1 fruit fly cellular context compared by ENCODE assay signal in the genomic region with DNA sequence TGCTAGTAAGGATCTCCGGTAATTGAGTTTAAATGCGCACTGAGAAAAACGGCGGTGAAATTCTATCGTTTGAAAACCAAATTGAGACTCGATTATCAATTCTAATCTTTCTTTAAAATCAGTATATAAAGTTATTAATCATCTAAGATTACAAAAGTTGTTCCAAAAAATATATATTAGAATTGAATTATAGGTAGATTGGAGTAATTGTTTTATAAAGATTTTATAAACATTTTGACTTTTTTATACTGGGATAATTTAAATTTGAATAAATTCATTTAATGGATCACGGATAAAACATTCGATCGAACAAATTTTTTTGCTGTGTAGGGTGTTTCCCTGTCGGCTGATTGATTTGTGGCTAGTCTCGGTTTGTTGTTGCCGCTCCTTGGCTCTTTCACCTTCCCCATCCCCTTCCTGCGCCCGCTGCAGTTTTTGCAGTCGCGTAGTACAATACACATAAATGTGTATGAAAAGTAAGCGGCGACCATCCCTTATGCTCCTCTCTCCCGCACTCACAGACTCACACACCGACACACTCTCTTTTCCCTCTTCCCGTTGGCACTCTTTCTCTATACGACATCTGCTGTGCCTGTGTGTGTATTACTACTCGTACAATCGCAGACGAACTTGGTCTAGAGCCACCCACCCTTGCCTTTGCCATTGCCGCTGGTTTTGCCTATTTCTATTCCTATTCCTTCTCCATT.
TF ChIP-seq lines count a peak whose summit lies in the region.

No protein-coding gene starts in this region.

TF ChIP-seq in whole organism, embryonic, 481 proteins besides CTCF, POLR2A, EP300 and RAD21 (continued from another document and continues in another):
- TF ChIP-seq E2f1 (GFP tag; IDR thresholded peaks at IDR 0.05; lab: Robert Waterston, UW) (peak; percentile 70), CG14965 (GFP tag; optimal IDR thresholded peaks at IDR 0.05; lab: Kevin White, UChicago; ENCODE audit: borderline replicate concordance) (no peak), Hr51 (GFP tag; optimal IDR thresholded peaks at IDR 0.05; lab: Kevin White, UChicago) (peak; percentile 11 to 84), CG9932 (GFP tag; IDR thresholded peaks at IDR 0.05; lab: Robert Waterston, UW) (peak; percentile 31; the same call in 1 of the 2 replicates), CG9727 (GFP tag; optimal IDR thresholded peaks at IDR 0.05; lab: Kevin White, UChicago) (peak; percentile 94), CG12219 (GFP tag; optimal IDR thresholded peaks at IDR 0.05; lab: Kevin White, UChicago) (peak; percentile 29), br (optimal IDR thresholded peaks at IDR 0.05; lab: Kevin White, UChicago) (no peak), CG6254 (GFP tag; optimal IDR thresholded peaks at IDR 0.05; lab: Kevin White, UChicago) (peak; percentile 33), cg (GFP tag; optimal IDR thresholded peaks at IDR 0.05; lab: Kevin White, UChicago) (peak; percentile 79), klu (GFP tag; IDR thresholded peaks at IDR 0.05; lab: Robert Waterston, UW) (peak; percentile 7; the same call in 1 of the 2 replicates), h (optimal IDR thresholded peaks at IDR 0.05; lab: Kevin White, UChicago) (no peak), Fer1 (GFP tag; optimal IDR thresholded peaks at IDR 0.05; lab: Kevin White, UChicago) (peak; percentile 55), TFAM (GFP tag; optimal IDR thresholded peaks at IDR 0.05; lab: Kevin White, UChicago) (no peak), cwo (GFP tag; optimal IDR thresholded peaks at IDR 0.05; lab: Kevin White, UChicago) (peak; percentile 52), row (GFP tag; IDR thresholded peaks at IDR 0.05; lab: Robert Waterston, UW) (peak; percentile 69), mam (GFP tag; optimal IDR thresholded peaks at IDR 0.05; lab: Kevin White, UChicago) (no peak), so (GFP tag; IDR thresholded peaks at IDR 0.05; lab: Robert Waterston, UW) (no peak; the same call in 2 of the 3 replicates), CG8765 (GFP tag; IDR thresholded peaks at IDR 0.05; lab: Robert Waterston, UW) (no peak), cad (GFP tag; optimal IDR thresholded peaks at IDR 0.05; lab: Kevin White, UChicago) (no peak), Bgb (GFP tag; IDR thresholded peaks at IDR 0.05; lab: Robert Waterston, UW; ENCODE audit: partially characterized antibody) (no peak), Drgx (GFP tag; IDR thresholded peaks at IDR 0.05; lab: Robert Waterston, UW) (no peak), CG10543 (GFP tag; optimal IDR thresholded peaks at IDR 0.05; lab: Kevin White, UChicago) (peak; percentile 42), CG10462 (GFP tag; optimal IDR thresholded peaks at IDR 0.05; lab: Kevin White, UChicago) (peak; percentile 78), CG43689 (GFP tag; IDR thresholded peaks at IDR 0.05; lab: Robert Waterston, UW) (no peak), eve (GFP tag; optimal IDR thresholded peaks at IDR 0.05; lab: Kevin White, UChicago) (no peak), fd3F (GFP tag; optimal IDR thresholded peaks at IDR 0.05; lab: Kevin White, UChicago) (no peak), CG15514 (GFP tag; optimal IDR thresholded peaks at IDR 0.05; lab: Kevin White, UChicago) (no peak), CG6813 (GFP tag; optimal IDR thresholded peaks at IDR 0.05; lab: Kevin White, UChicago) (peak; percentile 40), nerfin-1 (tag; optimal IDR thresholded peaks at IDR 0.05; lab: Kevin White, UChicago) (peak; percentile 24), Hr78 (GFP tag; optimal IDR thresholded peaks at IDR 0.05; lab: Kevin White, UChicago) (no peak), CG8944 (GFP tag; optimal IDR thresholded peaks at IDR 0.05; lab: Kevin White, UChicago) (no peak), Adf1 (GFP tag; IDR thresholded peaks at IDR 0.05; lab: Robert Waterston, UW) (no peak; the same call in 1 of the 2 replicates), Neu2 (GFP tag; optimal IDR thresholded peaks at IDR 0.05; lab: Kevin White, UChicago; ENCODE audit: borderline replicate concordance) (no peak), gcm2 (GFP tag; optimal IDR thresholded peaks at IDR 0.05; lab: Kevin White, UChicago) (no peak), CG10959 (GFP tag; IDR thresholded peaks at IDR 0.05; lab: Robert Waterston, UW) (no peak), Aef1 (GFP tag; IDR thresholded peaks at IDR 0.05; lab: Robert Waterston, UW) (no peak), CG34422 (GFP tag; IDR thresholded peaks at IDR 0.05; lab: Robert Waterston, UW) (no peak), CG18619 (GFP tag; optimal IDR thresholded peaks at IDR 0.05; lab: Kevin White, UChicago) (peak; percentile 67), nerfin-2 (GFP tag; IDR thresholded peaks at IDR 0.05; lab: Robert Waterston, UW; ENCODE audit: partially characterized antibody) (no peak), NC2β (GFP tag; optimal IDR thresholded peaks at IDR 0.05; lab: Kevin White, UChicago) (no peak), Hand (GFP tag; optimal IDR thresholded peaks at IDR 0.05; lab: Kevin White, UChicago) (peak; percentile 60), MESR4 (GFP tag; optimal IDR thresholded peaks at IDR 0.05; lab: Kevin White, UChicago) (no peak), zfh2 (GFP tag; optimal IDR thresholded peaks at IDR 0.05; lab: Kevin White, UChicago) (no peak), sqz (GFP tag; optimal IDR thresholded peaks at IDR 0.05; lab: Kevin White, UChicago) (peak; percentile 32), PHDP (tag; optimal IDR thresholded peaks at IDR 0.05; lab: Kevin White, UChicago) (peak; percentile 70), CG2889 (GFP tag; IDR thresholded peaks at IDR 0.05; lab: Robert Waterston, UW) (no peak), pb (GFP tag; optimal IDR thresholded peaks at IDR 0.05; lab: Kevin White, UChicago) (no peak), CG42726 (GFP tag; IDR thresholded peaks at IDR 0.05; lab: Robert Waterston, UW; ENCODE audit: partially characterized antibody) (no peak), maf-S (GFP tag; optimal IDR thresholded peaks at IDR 0.05; lab: Kevin White, UChicago) (no peak), CG17328 (GFP tag; IDR thresholded peaks at IDR 0.05; lab: Robert Waterston, UW) (0 out of 2 replicates have a peak, but pooled peaks have one; percentile 44), bab2 (GFP tag; optimal IDR thresholded peaks at IDR 0.05; lab: Kevin White, UChicago) (no peak), sna (GFP tag; IDR thresholded peaks at IDR 0.05; lab: Robert Waterston, UW; ENCODE audit: partially characterized antibody) (no peak), Oaz (GFP tag; IDR thresholded peaks at IDR 0.05; lab: Robert Waterston, UW) (no peak), Spps (tag; optimal IDR thresholded peaks at IDR 0.05; lab: Kevin White, UChicago) (peak; percentile 53), danr (GFP tag; IDR thresholded peaks at IDR 0.05; lab: Robert Waterston, UW) (no peak), CG1233 (GFP tag; optimal IDR thresholded peaks at IDR 0.05; lab: Kevin White, UChicago) (peak; percentile 66), CG13775 (GFP tag; optimal IDR thresholded peaks at IDR 0.05; lab: Kevin White, UChicago) (peak; percentile 83), pros (GFP tag; optimal IDR thresholded peaks at IDR 0.05; lab: Kevin White, UChicago) (peak; percentile 96), CG4360 (GFP tag; IDR thresholded peaks at IDR 0.05; lab: Robert Waterston, UW) (peak; percentile 83), CG31441 (GFP tag; IDR thresholded peaks at IDR 0.05; lab: Robert Waterston, UW) (peak; percentile 91), ERR (GFP tag; optimal IDR thresholded peaks at IDR 0.05; lab: Kevin White, UChicago) (no peak), CG9817 (tag; optimal IDR thresholded peaks at IDR 0.05; lab: Kevin White, UChicago) (peak; percentile 53), B-H2 (GFP tag; optimal IDR thresholded peaks at IDR 0.05; lab: Kevin White, UChicago) (no peak), Abd-B (GFP tag; optimal IDR thresholded peaks at IDR 0.05; lab: Kevin White, UChicago) (peak; percentile 19), CG4424 (GFP tag; optimal IDR thresholded peaks at IDR 0.05; lab: Kevin White, UChicago) (peak; percentile 75), sc (optimal IDR thresholded peaks at IDR 0.05; lab: Kevin White, UChicago) (no peak), sc (GFP tag; optimal IDR thresholded peaks at IDR 0.05; lab: Kevin White, UChicago) (peak; percentile 62), croc (GFP tag; conservative IDR thresholded peaks at IDR 0.05; lab: Robert Waterston, UW) (peak; percentile 60; the same call in 2 of the 3 replicates), CG16813 (GFP tag; IDR thresholded peaks at IDR 0.05; lab: Robert Waterston, UW; ENCODE audit: partially characterized antibody) (no peak), sob (GFP tag; IDR thresholded peaks at IDR 0.05; lab: Robert Waterston, UW) (no peak), HLH3B (GFP tag; IDR thresholded peaks at IDR 0.05; lab: Robert Waterston, UW) (peak; percentile 36; the same call in 1 of the 2 replicates), sr (GFP tag; IDR thresholded peaks at IDR 0.05; lab: Robert Waterston, UW) (no peak), Hr39 (optimal IDR thresholded peaks at IDR 0.05; lab: Kevin White, UChicago) (no peak), CG14667 (GFP tag; IDR thresholded peaks at IDR 0.05; lab: Robert Waterston, UW) (no peak), CG5245 (GFP tag; optimal IDR thresholded peaks at IDR 0.05; lab: Kevin White, UChicago) (no peak), tap (tag; optimal IDR thresholded peaks at IDR 0.05; lab: Kevin White, UChicago) (peak; percentile 21), CG10147 (GFP tag; optimal IDR thresholded peaks at IDR 0.05; lab: Kevin White, UChicago) (peak; percentile 48), CG11398 (GFP tag; optimal IDR thresholded peaks at IDR 0.05; lab: Kevin White, UChicago) (no peak), Ada2b (GFP tag; IDR thresholded peaks at IDR 0.05; lab: Robert Waterston, UW) (no peak), Dbx (GFP tag; IDR thresholded peaks at IDR 0.05; lab: Robert Waterston, UW) (no peak), CoRest (tag; optimal IDR thresholded peaks at IDR 0.05; lab: Kevin White, UChicago) (peak; percentile 90), CG8359 (GFP tag; optimal IDR thresholded peaks at IDR 0.05; lab: Kevin White, UChicago; ENCODE audit: borderline replicate concordance) (no peak), HLHmδ (GFP tag; optimal IDR thresholded peaks at IDR 0.05; lab: Kevin White, UChicago) (no peak), CG33213 (GFP tag; optimal IDR thresholded peaks at IDR 0.05; lab: Kevin White, UChicago) (no peak), CG6654 (GFP tag; optimal IDR thresholded peaks at IDR 0.05; lab: Kevin White, UChicago) (no peak), CG18599 (GFP tag; optimal IDR thresholded peaks at IDR 0.05; lab: Kevin White, UChicago) (peak; percentile 71), CG6854 (GFP tag; optimal IDR thresholded peaks at IDR 0.05; lab: Kevin White, UChicago) (peak; percentile 8), Lpt (GFP tag; optimal IDR thresholded peaks at IDR 0.05; lab: Kevin White, UChicago) (no peak), CG11560 (tag; IDR thresholded peaks at IDR 0.05; lab: Robert Waterston, UW) (no peak), ro (GFP tag; IDR thresholded peaks at IDR 0.05; lab: Robert Waterston, UW) (no peak), dmrt11E (tag; optimal IDR thresholded peaks at IDR 0.05; lab: Kevin White, UChicago) (peak; percentile 95), Camta (GFP tag; optimal IDR thresholded peaks at IDR 0.05; lab: Kevin White, UChicago) (no peak), CG34376 (GFP tag; optimal IDR thresholded peaks at IDR 0.05; lab: Kevin White, UChicago) (no peak), CG16779 (GFP tag; IDR thresholded peaks at IDR 0.05; lab: Robert Waterston, UW) (no peak), Ssrp (tag; optimal IDR thresholded peaks at IDR 0.05; lab: Kevin White, UChicago) (peak; percentile 88), seq (GFP tag; IDR thresholded peaks at IDR 0.05; lab: Robert Waterston, UW) (peak; percentile 75), CG31224 (GFP tag; IDR thresholded peaks at IDR 0.05; lab: Robert Waterston, UW) (0 out of 2 replicates have a peak, but pooled peaks have one; percentile 6), CG4730 (GFP tag; IDR thresholded peaks at IDR 0.05; lab: Robert Waterston, UW) (no peak), CG6765 (GFP tag; optimal IDR thresholded peaks at IDR 0.05; lab: Kevin White, UChicago) (peak; percentile 27), CG13424 (tag; optimal IDR thresholded peaks at IDR 0.05; lab: Kevin White, UChicago) (peak; percentile 86), CG6791 (GFP tag; IDR thresholded peaks at IDR 0.05; lab: Robert Waterston, UW; ENCODE audit: partially characterized antibody) (no peak), CG10654 (GFP tag; optimal IDR thresholded peaks at IDR 0.05; lab: Kevin White, UChicago) (peak; percentile 49), CG4854 (GFP tag; optimal IDR thresholded peaks at IDR 0.05; lab: Kevin White, UChicago) (no peak), stc (GFP tag; IDR thresholded peaks at IDR 0.05; lab: Robert Waterston, UW) (peak; percentile 48), exex (tag; optimal IDR thresholded peaks at IDR 0.05; lab: Kevin White, UChicago) (no peak), grn (GFP tag; optimal IDR thresholded peaks at IDR 0.05; lab: Kevin White, UChicago) (no peak), Sox102F (GFP tag; optimal IDR thresholded peaks at IDR 0.05; lab: Kevin White, UChicago) (peak; percentile 77), CG11695 (GFP tag; IDR thresholded peaks at IDR 0.05; lab: Robert Waterston, UW) (peak; percentile 77), CG10431 (GFP tag; optimal IDR thresholded peaks at IDR 0.05; lab: Kevin White, UChicago) (peak; percentile 55), Lim3 (GFP tag; IDR thresholded peaks at IDR 0.05; lab: Robert Waterston, UW) (no peak), nau (GFP tag; optimal IDR thresholded peaks at IDR 0.05; lab: Kevin White, UChicago) (peak; percentile 29), pum (GFP tag; optimal IDR thresholded peaks at IDR 0.05; lab: Kevin White, UChicago) (no peak), CG9797 (GFP tag; optimal IDR thresholded peaks at IDR 0.05; lab: Kevin White, UChicago) (no peak), Dfd (GFP tag; optimal IDR thresholded peaks at IDR 0.05; lab: Kevin White, UChicago) (no peak), emc (GFP tag; optimal IDR thresholded peaks at IDR 0.05; lab: Kevin White, UChicago) (no peak), Mad (GFP tag; optimal IDR thresholded peaks at IDR 0.05; lab: Kevin White, UChicago) (peak; percentile 45), CG12071 (GFP tag; optimal IDR thresholded peaks at IDR 0.05; lab: Kevin White, UChicago) (no peak), gfzf (GFP tag; optimal IDR thresholded peaks at IDR 0.05; lab: Kevin White, UChicago) (no peak), CG2116 (GFP tag; optimal IDR thresholded peaks at IDR 0.05; lab: Kevin White, UChicago) (peak; percentile 50), pzg (GFP tag; optimal IDR thresholded peaks at IDR 0.05; lab: Kevin White, UChicago) (no peak), CG1792 (GFP tag; optimal IDR thresholded peaks at IDR 0.05; lab: Kevin White, UChicago) (no peak), CG13296 (GFP tag; optimal IDR thresholded peaks at IDR 0.05; lab: Kevin White, UChicago) (peak; percentile 46), ATbp (GFP tag; optimal IDR thresholded peaks at IDR 0.05; lab: Kevin White, UChicago) (peak; percentile 48), dpn (GFP tag; optimal IDR thresholded peaks at IDR 0.05; lab: Kevin White, UChicago) (peak in 1 of 2 experiments; percentile 65)
